1 fruit fly cellular context compared by ENCODE assay signal in the genomic region with DNA sequence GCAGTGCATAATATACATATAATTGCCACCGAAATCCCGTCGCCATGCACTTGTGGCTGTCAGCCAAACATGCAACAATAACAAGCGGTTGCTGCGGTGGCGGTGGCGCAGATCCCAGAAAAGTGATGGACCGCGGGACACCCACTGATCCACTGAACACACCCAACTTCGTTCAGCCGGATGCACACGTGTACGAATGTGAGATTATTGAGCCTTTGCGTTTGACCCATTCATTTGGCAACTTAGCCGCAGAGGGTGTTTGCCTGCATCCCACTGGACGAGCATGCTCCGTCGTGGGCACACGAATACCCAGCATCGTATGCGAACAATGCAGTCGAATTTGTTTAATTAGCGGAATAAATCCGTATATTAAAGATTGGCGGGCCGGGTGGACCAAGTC.
A peak's percentile ranks its signal among the peaks of the same experiment; 100 is the strongest.
TF ChIP-seq lines count a peak whose summit lies in the region.

No protein-coding gene starts in this region.

TF ChIP-seq in whole organism, prepupa, 60 proteins besides CTCF, POLR2A, EP300 and RAD21 (continued from another document):
- TF ChIP-seq vri (GFP tag; optimal IDR thresholded peaks at IDR 0.05; lab: Kevin White, UChicago) = no peak
- TF ChIP-seq svp (GFP tag; lab: Kevin White, UChicago) = peak; percentile 48
- no peak for TF ChIP-seq fd59A (GFP tag; optimal IDR thresholded peaks at IDR 0.05; lab: Kevin White, UChicago)
- no peak for TF ChIP-seq topi (GFP tag; optimal IDR thresholded peaks at IDR 0.05; lab: Kevin White, UChicago)
- TF ChIP-seq CG10631 (GFP tag; optimal IDR thresholded peaks at IDR 0.05; lab: Kevin White, UChicago) = no peak
- TF ChIP-seq salr (GFP tag; optimal IDR thresholded peaks at IDR 0.05; lab: Kevin White, UChicago) = no peak
- TF ChIP-seq CG16779 (tag; optimal IDR thresholded peaks at IDR 0.05; lab: Kevin White, UChicago) = no peak
- TF ChIP-seq CG1621 (tag; optimal IDR thresholded peaks at IDR 0.05; lab: Kevin White, UChicago) = no peak
- no peak for TF ChIP-seq dsx (GFP tag; optimal IDR thresholded peaks at IDR 0.05; lab: Kevin White, UChicago; ENCODE audit: poor library complexity, severe bottlenecking)
- no peak for TF ChIP-seq achi (GFP tag; optimal IDR thresholded peaks at IDR 0.05; lab: Kevin White, UChicago)
- no peak for TF ChIP-seq esn (GFP tag; optimal IDR thresholded peaks at IDR 0.05; lab: Kevin White, UChicago)
- no peak for TF ChIP-seq acj6 (GFP tag; optimal IDR thresholded peaks at IDR 0.05; lab: Kevin White, UChicago)
- peak; percentile 62 for TF ChIP-seq CG32006 (GFP tag; optimal IDR thresholded peaks at IDR 0.05; lab: Kevin White, UChicago)
- no peak for TF ChIP-seq CG3919 (GFP tag; optimal IDR thresholded peaks at IDR 0.05; lab: Kevin White, UChicago)
- TF ChIP-seq Eip78C (GFP tag; lab: Kevin White, UChicago) = peak; percentile 14
- TF ChIP-seq Sox14 (GFP tag; optimal IDR thresholded peaks at IDR 0.05; lab: Kevin White, UChicago) = no peak
- no peak for TF ChIP-seq ss (GFP tag; optimal IDR thresholded peaks at IDR 0.05; lab: Kevin White, UChicago)
- no peak for TF ChIP-seq Ets96B (tag; optimal IDR thresholded peaks at IDR 0.05; lab: Kevin White, UChicago)
- no peak for TF ChIP-seq Met (GFP tag; optimal IDR thresholded peaks at IDR 0.05; lab: Kevin White, UChicago)
- TF ChIP-seq CG11294 (GFP tag; IDR thresholded peaks at IDR 0.05; lab: Robert Waterston, UW) = peak; percentile 23; the same call in 1 of the 2 replicates
- TF ChIP-seq CG4318 (GFP tag; optimal IDR thresholded peaks at IDR 0.05; lab: Kevin White, UChicago) = peak; percentile 0
- TF ChIP-seq CG15336 (GFP tag; IDR thresholded peaks at IDR 0.05; lab: Robert Waterston, UW) = peak; percentile 72
- no peak for TF ChIP-seq spab (GFP tag; optimal IDR thresholded peaks at IDR 0.05; lab: Kevin White, UChicago)
- TF ChIP-seq CG34406 (GFP tag; optimal IDR thresholded peaks at IDR 0.05; lab: Kevin White, UChicago) = no peak
- TF ChIP-seq cyc (GFP tag; optimal IDR thresholded peaks at IDR 0.05; lab: Kevin White, UChicago) = no peak
- no peak for TF ChIP-seq CG9139 (GFP tag; optimal IDR thresholded peaks at IDR 0.05; lab: Kevin White, UChicago)
- TF ChIP-seq OdsH (GFP tag; optimal IDR thresholded peaks at IDR 0.05; lab: Kevin White, UChicago) = no peak
TF ChIP-seq in whole organism, prepupa: peak in this region for 15.
